Comparison of ENCODE assay signal across 1 worm cellular context in genomic region chrX:13977439-13978118, ce11.
TF ChIP-seq lines count a peak whose summit lies in the region.

TSS of gene F48F7.6 (plus strand) at chrX:13977829.

TF ChIP-seq in whole organism, L1 larva, 84 proteins besides CTCF, POLR2A, EP300 and RAD21 (continued from another document):
- peak; percentile 40 for TF ChIP-seq C16A3.4 (tag; optimal IDR thresholded peaks at IDR 0.05; lab: Kevin White, UChicago)
- TF ChIP-seq isw-1 (GFP tag; IDR thresholded peaks at IDR 0.05; lab: Robert Waterston, UW), result no peak
- TF ChIP-seq efl-3 (GFP tag; optimal IDR thresholded peaks at IDR 0.05; lab: Kevin White, UChicago), result no peak
- TF ChIP-seq ceh-90 (tag; optimal IDR thresholded peaks at IDR 0.05; lab: Kevin White, UChicago), result no peak
- no peak for TF ChIP-seq ceh-8 (GFP tag; optimal IDR thresholded peaks at IDR 0.05; lab: Kevin White, UChicago)
- TF ChIP-seq nhr-47 (tag; optimal IDR thresholded peaks at IDR 0.05; lab: Kevin White, UChicago), result peak; percentile 59
- peak in 1 of 2 experiments; percentile 62 for TF ChIP-seq lsy-2 (tag; optimal IDR thresholded peaks at IDR 0.05; lab: Kevin White, UChicago)
- no peak for TF ChIP-seq ztf-4 (tag; optimal IDR thresholded peaks at IDR 0.05; lab: Kevin White, UChicago)
- TF ChIP-seq fkh-4 (tag; optimal IDR thresholded peaks at IDR 0.05; lab: Kevin White, UChicago; ENCODE audit: borderline replicate concordance), result no peak
- TF ChIP-seq fos-1 (tag; optimal IDR thresholded peaks at IDR 0.05; lab: Kevin White, UChicago), result peak; percentile 27
- no peak for TF ChIP-seq tlp-1 (tag; optimal IDR thresholded peaks at IDR 0.05; lab: Kevin White, UChicago)
- TF ChIP-seq ztf-11 (tag; optimal IDR thresholded peaks at IDR 0.05; lab: Kevin White, UChicago), result no peak
- TF ChIP-seq ceh-82 (tag; optimal IDR thresholded peaks at IDR 0.05; lab: Kevin White, UChicago), result peak in 1 of 3 experiments; percentile 45
- TF ChIP-seq mef-2 (tag; optimal IDR thresholded peaks at IDR 0.05; lab: Kevin White, UChicago), result no peak
- TF ChIP-seq grh-1 (GFP tag; IDR thresholded peaks at IDR 0.05; lab: Robert Waterston, UW), result no peak
- TF ChIP-seq egl-27 (tag; optimal IDR thresholded peaks at IDR 0.05; lab: Kevin White, UChicago), result no peak
- TF ChIP-seq unc-130 (tag; optimal IDR thresholded peaks at IDR 0.05; lab: Kevin White, UChicago), result no peak
- peak in 1 of 2 experiments; percentile 12 for TF ChIP-seq efl-1 (optimal IDR thresholded peaks at IDR 0.05; lab: Kevin White, UChicago)
- no peak for TF ChIP-seq efl-1 (GFP tag; optimal IDR thresholded peaks at IDR 0.05 in 1 of 2; lab: Kevin White, UChicago)
- peak; percentile 38 for TF ChIP-seq skn-1 (tag; optimal IDR thresholded peaks at IDR 0.05; lab: Kevin White, UChicago)
- peak; percentile 54 for TF ChIP-seq nhr-71 (tag; optimal IDR thresholded peaks at IDR 0.05; lab: Kevin White, UChicago)
- TF ChIP-seq lin-39 (tag; optimal IDR thresholded peaks at IDR 0.05; lab: Kevin White, UChicago), result no peak
- peak in 1 of 2 experiments; percentile 46 for TF ChIP-seq mdl-1 (tag; optimal IDR thresholded peaks at IDR 0.05; lab: Kevin White, UChicago)
- TF ChIP-seq pax-3 (tag; optimal IDR thresholded peaks at IDR 0.05; lab: Kevin White, UChicago), result no peak
- peak; percentile 55 for TF ChIP-seq nhr-20 (tag; optimal IDR thresholded peaks at IDR 0.05; lab: Kevin White, UChicago)
- TF ChIP-seq snu-23 (GFP tag; optimal IDR thresholded peaks at IDR 0.05; lab: Kevin White, UChicago), result peak; percentile 59
- peak; percentile 26 for TF ChIP-seq swsn-7 (tag; optimal IDR thresholded peaks at IDR 0.05; lab: Kevin White, UChicago)
- TF ChIP-seq aly-2 (tag; optimal IDR thresholded peaks at IDR 0.05; lab: Kevin White, UChicago), result peak; percentile 6
- peak; percentile 19 for TF ChIP-seq lin-15B (tag; optimal IDR thresholded peaks at IDR 0.05; lab: Kevin White, UChicago)
- TF ChIP-seq nhr-76 (tag; optimal IDR thresholded peaks at IDR 0.05; lab: Kevin White, UChicago), result no peak
- peak; percentile 46 for TF ChIP-seq tbx-2 (tag; optimal IDR thresholded peaks at IDR 0.05; lab: Kevin White, UChicago)
TF ChIP-seq in whole organism, L1 larva: peak in this region for 26.
